Fruit fly (Drosophila melanogaster) whole organism, embryonic: ENCODE measurements around the gene Sc2.
A peak's percentile ranks its signal among the peaks of the same experiment; 100 is the strongest.

Source experiments
- ATbp ChIP-seq: fragments of 200-800 bp; sonication (Bioruptor generic); optimal IDR thresholded peaks from 2 replicates; lab custom pipeline; 2017; ENCODE audit warnings: missing biosample characterization, mild to moderate bottlenecking, missing genetic modification characterization, missing genetic modification reagents
- Awh ChIP-seq: fragments of 200-800 bp; sonication (Bioruptor generic); IDR thresholded peaks from 2 replicates; pipeline ENCODE4, ENCODE4 v1.3.6; 2022; ENCODE audit warnings: missing biosample characterization, missing genetic modification characterization
- B-H2 ChIP-seq: fragments of 200-800 bp; sonication (Bioruptor generic); optimal IDR thresholded peaks from 2 replicates; lab custom pipeline; 2018; ENCODE audit warnings: missing biosample characterization, mild to moderate bottlenecking, missing genetic modification characterization
- BEAF-32 ChIP-seq: fragments of 200-800 bp; sonication (Bioruptor generic); optimal IDR thresholded peaks from 3 replicates; lab custom pipeline; 2017; ENCODE audit warnings: missing biosample characterization, missing genetic modification characterization, mild to moderate bottlenecking, moderate library complexity, missing genetic modification reagents
- Bdp1 ChIP-seq: fragments of 200-800 bp; sonication (Bioruptor generic); optimal IDR thresholded peaks from 3 replicates; lab custom pipeline; 2016; ENCODE audit warnings: missing biosample characterization, missing genetic modification characterization
- CG11085 ChIP-seq: fragments of 200-800 bp; sonication (Bioruptor generic); IDR thresholded peaks from 2 replicates; pipeline ENCODE4 v1.3.6; 2022; ENCODE audit warnings: missing biosample characterization, missing genetic modification characterization
- CG11247 ChIP-seq: fragments of 200-800 bp; sonication (Bioruptor generic); IDR thresholded peaks from 2 replicates; pipeline ENCODE4 v1.3.6; 2022; ENCODE audit warnings: missing biosample characterization, missing genetic modification characterization
- CG12769 ChIP-seq: fragments of 200-800 bp; sonication (Bioruptor generic); optimal IDR thresholded peaks from 2 replicates; lab custom pipeline; 2019; ENCODE audit warnings: missing biosample characterization, mild to moderate bottlenecking, missing genetic modification characterization, moderate library complexity
- CG14441 ChIP-seq: fragments of 200-800 bp; sonication (Bioruptor generic); IDR thresholded peaks from 2 replicates; pipeline ENCODE4 v1.3.6; 2022; ENCODE audit warnings: missing biosample characterization, missing genetic modification characterization
- CG15269 ChIP-seq: fragments of 200-800 bp; sonication (Bioruptor generic); optimal IDR thresholded peaks from 2 replicates; lab custom pipeline; 2018; ENCODE audit warnings: missing biosample characterization, mild to moderate bottlenecking, missing genetic modification characterization, moderate library complexity
- CG1603 ChIP-seq: fragments of 200-800 bp; sonication (Bioruptor generic); optimal IDR thresholded peaks from 2 replicates; lab custom pipeline; 2019; ENCODE audit warnings: missing biosample characterization, mild to moderate bottlenecking, missing genetic modification characterization, moderate library complexity
- CG16813 ChIP-seq: fragments of 200-800 bp; sonication (Bioruptor generic); IDR thresholded peaks from 3 replicates; pipeline ENCODE4 v1.3.6; 2022; ENCODE audit warnings: missing biosample characterization, missing genetic modification characterization; ENCODE audit not compliant: partially characterized antibody
- CG3847 ChIP-seq: fragments of 200-800 bp; sonication (Bioruptor generic); IDR thresholded peaks from 2 replicates; pipeline ENCODE4 v1.3.6; 2022; ENCODE audit warnings: missing biosample characterization, missing genetic modification characterization
- CG4730 ChIP-seq: fragments of 200-800 bp; sonication (Bioruptor generic); IDR thresholded peaks from 2 replicates; pipeline ENCODE4 v1.3.6; 2022; ENCODE audit warnings: missing biosample characterization, missing genetic modification characterization
- CG8924 ChIP-seq: fragments of 200-800 bp; optimal IDR thresholded peaks from 3 replicates; lab custom pipeline; 2019; ENCODE audit warnings: missing biosample characterization, mild to moderate bottlenecking, missing genetic modification characterization, moderate library complexity
- CG9797 ChIP-seq: fragments of 200-800 bp; sonication (Bioruptor generic); optimal IDR thresholded peaks from 3 replicates; lab custom pipeline; 2018; ENCODE audit warnings: missing biosample characterization, mild to moderate bottlenecking, missing genetic modification characterization
- CkIIα-i1 ChIP-seq: fragments of 200-800 bp; sonication (Bioruptor generic); IDR thresholded peaks from 2 replicates; pipeline ENCODE4 v1.3.6; 2022; ENCODE audit warnings: missing biosample characterization, missing genetic modification characterization
- D19B ChIP-seq: fragments of 200-800 bp; sonication (Bioruptor generic); optimal IDR thresholded peaks from 2 replicates; lab custom pipeline; 2017; ENCODE audit warnings: missing biosample characterization, mild to moderate bottlenecking, missing genetic modification characterization
- Dbx ChIP-seq: fragments of 200-800 bp; sonication (Bioruptor generic); IDR thresholded peaks from 3 replicates; pipeline ENCODE4 v1.3.6; 2022; ENCODE audit warnings: missing biosample characterization, missing genetic modification characterization
- Dp ChIP-seq: fragments of 200-800 bp; sonication (Bioruptor generic); optimal IDR thresholded peaks from 2 replicates; lab custom pipeline; 2018; ENCODE audit warnings: missing biosample characterization, mild to moderate bottlenecking, missing genetic modification characterization, moderate library complexity
- E2f2 ChIP-seq: fragments of 200-800 bp; sonication (Bioruptor generic); IDR thresholded peaks from 2 replicates; pipeline ENCODE4 v1.3.6; 2022; ENCODE audit warnings: missing biosample characterization, missing genetic modification characterization
- Ets65A ChIP-seq: fragments of 200-800 bp; sonication (Bioruptor generic); peaks from one replicate; lab custom pipeline; 2016; ENCODE audit warnings: missing biosample characterization, missing genetic modification characterization
- HmgZ ChIP-seq: fragments of 200-800 bp; sonication (Bioruptor generic); optimal IDR thresholded peaks from 2 replicates; lab custom pipeline; 2018; ENCODE audit warnings: missing biosample characterization, mild to moderate bottlenecking, missing genetic modification characterization
- Lpt ChIP-seq: fragments of >200 bp; optimal IDR thresholded peaks from 2 replicates; lab custom pipeline; 2018; ENCODE audit warnings: missing biosample characterization, missing genetic modification characterization
- MESR4 ChIP-seq: fragments of 200-800 bp; sonication (Bioruptor generic); optimal IDR thresholded peaks from 2 replicates; lab custom pipeline; 2018; ENCODE audit warnings: missing biosample characterization, mild to moderate bottlenecking, missing genetic modification characterization, moderate library complexity
- Med ChIP-seq: fragments of 200-800 bp; sonication (Bioruptor generic); peaks from one replicate; lab custom pipeline; 2016; ENCODE audit warnings: missing biosample characterization, missing genetic modification characterization, mild to moderate bottlenecking, inconsistent platforms, moderate library complexity
- Neu2 ChIP-seq: fragments of 200-800 bp; sonication (Bioruptor generic); optimal IDR thresholded peaks from 3 replicates; lab custom pipeline; 2016; ENCODE audit warnings: missing biosample characterization, missing genetic modification characterization, borderline replicate concordance
- Opbp ChIP-seq: fragments of 200-800 bp; sonication (Bioruptor generic); IDR thresholded peaks from 3 replicates; pipeline ENCODE4 v1.3.6; 2022; ENCODE audit warnings: missing biosample characterization, missing genetic modification characterization; ENCODE audit not compliant: partially characterized antibody
- Pdp1 ChIP-seq, 2 experiments: fragments of 200-800 bp; sonication (Bioruptor generic); optimal IDR thresholded peaks; 3 replicates each; lab custom pipeline; 2016; ENCODE audit warnings: missing biosample characterization in 2 of 2, missing genetic modification characterization in 2 of 2, mild to moderate bottlenecking in 1 of 2, moderate library complexity in 1 of 2
- Ptx1 ChIP-seq: fragments of 200-800 bp; sonication (Bioruptor generic); IDR thresholded peaks from 2 replicates; pipeline ENCODE4 v1.3.6; 2022; ENCODE audit warnings: missing biosample characterization, missing genetic modification characterization
- Ravus ChIP-seq: fragments of 200-800 bp; sonication (Bioruptor generic); IDR thresholded peaks from 2 replicates; pipeline ENCODE4 v1.3.6; 2022; ENCODE audit warnings: missing biosample characterization, missing genetic modification characterization
- Rx ChIP-seq: fragments of 200-800 bp; sonication (Bioruptor generic); IDR thresholded peaks from 2 replicates; pipeline ENCODE4 v1.3.6; 2022; ENCODE audit warnings: missing biosample characterization, missing genetic modification characterization
- amos ChIP-seq: fragments of 200-800 bp; sonication (Bioruptor generic); IDR thresholded peaks from 2 replicates; pipeline ENCODE4 v1.3.6; 2022; ENCODE audit warnings: missing biosample characterization, missing genetic modification characterization; ENCODE audit not compliant: partially characterized antibody
- ara ChIP-seq: fragments of 200-800 bp; sonication (Bioruptor generic); IDR thresholded peaks from 2 replicates; pipeline ENCODE4 v1.3.6; 2022; ENCODE audit warnings: missing biosample characterization, missing genetic modification characterization
- bbx ChIP-seq: fragments of 200-800 bp; sonication (Bioruptor generic); IDR thresholded peaks from 2 replicates; pipeline ENCODE4 v1.3.6; 2022; ENCODE audit warnings: missing biosample characterization, missing genetic modification characterization; ENCODE audit not compliant: partially characterized antibody
- ci ChIP-seq: fragments of 200-800 bp; sonication (Bioruptor generic); IDR thresholded peaks from 3 replicates; pipeline ENCODE4 v1.3.6; 2022; ENCODE audit warnings: missing biosample characterization, missing genetic modification characterization
- crol ChIP-seq: fragments of 200-800 bp; sonication (Bioruptor generic); IDR thresholded peaks from 2 replicates; pipeline ENCODE4 v1.3.6; 2022; ENCODE audit warnings: missing biosample characterization, missing genetic modification characterization
- disco-r ChIP-seq: fragments of 200-800 bp; sonication (Bioruptor generic); optimal IDR thresholded peaks from 2 replicates; lab custom pipeline; 2016; ENCODE audit warnings: missing biosample characterization, missing genetic modification characterization
- ems ChIP-seq: fragments of 200-800 bp; sonication (Bioruptor generic); optimal IDR thresholded peaks from 3 replicates; lab custom pipeline; 2016; ENCODE audit warnings: missing biosample characterization, missing genetic modification characterization
- ewg ChIP-seq: fragments of 200-800 bp; sonication (Bioruptor generic); optimal IDR thresholded peaks from 3 replicates; lab custom pipeline; 2017; ENCODE audit warnings: mild to moderate bottlenecking, missing biosample characterization, missing genetic modification reagents, missing genetic modification characterization
- gfzf ChIP-seq: fragments of 200-800 bp; sonication (Bioruptor generic); optimal IDR thresholded peaks from 2 replicates; lab custom pipeline; 2016; ENCODE audit warnings: missing biosample characterization, mild to moderate bottlenecking, missing genetic modification characterization, moderate library complexity
- ken ChIP-seq: fragments of 200-800 bp; sonication (Bioruptor generic); IDR thresholded peaks from 3 replicates; pipeline ENCODE4 v1.3.6; 2022; ENCODE audit warnings: missing biosample characterization, missing genetic modification characterization
- lov ChIP-seq, 2 experiments: fragments of 200-800 bp in 1 of 2; fragments of >200 bp in 1 of 2; sonication (Bioruptor generic) in 1 of 2; IDR thresholded peaks in 1 of 2; optimal IDR thresholded peaks in 1 of 2; 2 replicates in 1 of 2; 3 replicates in 1 of 2; pipeline versions ENCODE4 v1.3.6 to Lab custom; 2017 to 2022; ENCODE audit warnings: missing biosample characterization in 1 of 2, missing genetic modification characterization in 1 of 2
- nom ChIP-seq: fragments of 200-800 bp; sonication (Bioruptor generic); optimal IDR thresholded peaks from 2 replicates; lab custom pipeline; 2017; ENCODE audit warnings: missing biosample characterization, missing genetic modification characterization, mild to moderate bottlenecking, moderate library complexity, missing genetic modification reagents
- sim ChIP-seq: fragments of 200-800 bp; sonication (Bioruptor generic); IDR thresholded peaks from 2 replicates; pipeline ENCODE4 v1.3.6; 2022; ENCODE audit warnings: missing biosample characterization, missing genetic modification characterization
- sima ChIP-seq: fragments of 200-800 bp; sonication (Bioruptor generic); optimal IDR thresholded peaks from 2 replicates; lab custom pipeline; 2016; ENCODE audit warnings: missing biosample characterization, missing genetic modification characterization
- ssp ChIP-seq: fragments of 200-800 bp; sonication (Bioruptor generic); IDR thresholded peaks from 2 replicates; pipeline ENCODE4 v1.3.6; 2022; ENCODE audit warnings: missing biosample characterization, missing genetic modification characterization
- sug ChIP-seq: fragments of 200-800 bp; optimal IDR thresholded peaks from 2 replicates; lab custom pipeline; 2019; ENCODE audit warnings: missing biosample characterization, mild to moderate bottlenecking, missing genetic modification characterization, moderate library complexity
- trem ChIP-seq: fragments of 200-800 bp; optimal IDR thresholded peaks from 3 replicates; lab custom pipeline; 2019; ENCODE audit warnings: missing biosample characterization, mild to moderate bottlenecking, missing genetic modification characterization, moderate library complexity

Sc2 gene

DNA sequence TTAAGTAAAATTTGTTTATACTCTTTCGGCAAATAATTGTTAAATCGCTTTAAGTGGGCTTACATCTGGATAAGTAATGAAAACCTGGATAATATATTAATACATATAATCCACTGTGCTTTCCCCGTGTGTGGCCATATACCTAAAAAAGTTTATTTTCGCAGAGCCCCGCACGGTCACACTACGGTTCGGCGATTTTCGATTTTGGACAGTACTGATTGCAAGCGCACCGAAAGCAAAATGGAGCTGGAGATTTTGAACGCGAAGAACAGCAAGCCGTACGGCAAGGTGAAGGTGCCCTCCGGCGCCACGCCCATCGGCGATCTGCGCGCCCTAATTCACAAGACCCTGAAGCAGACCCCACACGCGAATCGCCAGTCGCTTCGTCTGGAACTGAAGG, at the start of gene Sc2:
Gene Sc2, plus strand, starts transcription at position 192 of the 400 bp plus-strand sequence.
- TF ChIP-seq ems (GFP tag; lab: Kevin White, UChicago) (no peak), disco-r (GFP tag; lab: Kevin White, UChicago) (no peak), CG4730 (GFP tag; lab: Robert Waterston, UW) (no peak), crol (no peak), Awh (GFP tag; lab: Robert Waterston, UW) (no peak), CG8924 (tag; lab: Kevin White, UChicago) (no peak), Med (GFP tag; lab: Kevin White, UChicago) (peak; percentile 71), Dbx (no peak), sim (GFP tag; lab: Robert Waterston, UW) (0 out of 2 replicates have a peak, but pooled peaks have one; percentile 50), CG16813 (GFP tag; lab: Robert Waterston, UW) (0 out of 3 replicates have a peak, but pooled peaks have one; percentile 16), MESR4 (GFP tag; lab: Kevin White, UChicago) (peak; percentile 65), ci (0 out of 3 replicates have a peak, but pooled peaks have one; percentile 9), CG14441 (GFP tag; lab: Robert Waterston, UW) (0 out of 2 replicates have a peak, but pooled peaks have one; percentile 9), amos (GFP tag; lab: Robert Waterston, UW) (peak; percentile 38; the same call in 1 of the 2 replicates), Pdp1 (GFP tag; optimal IDR thresholded peaks at IDR 0.05; lab: Kevin White, UChicago) (peak in 1 of 2 experiments; percentile 36), E2f2 (GFP tag; lab: Robert Waterston, UW) (peak; percentile 49), CG12769 (peak; percentile 28), Neu2 (GFP tag; lab: Kevin White, UChicago) (no peak), BEAF-32 (peak; percentile 2), Ptx1 (GFP tag; lab: Robert Waterston, UW) (peak; percentile 23; the same call in 1 of the 2 replicates), lov (optimal IDR thresholded peaks at IDR 0.05; lab: Kevin White, UChicago) (no peak), lov (GFP tag; IDR thresholded peaks at IDR 0.05; lab: Robert Waterston, UW) (0 out of 3 replicates have a peak, but pooled peaks have one; percentile 30), CG1603 (peak; percentile 4), Ets65A (GFP tag; lab: Kevin White, UChicago) (no peak), HmgZ (tag; lab: Kevin White, UChicago) (peak; percentile 14), D19B (GFP tag; lab: Kevin White, UChicago) (no peak), ssp (GFP tag; lab: Robert Waterston, UW) (peak; percentile 42; the same call in 1 of the 2 replicates), CG11085 (GFP tag; lab: Robert Waterston, UW) (0 out of 2 replicates have a peak, but pooled peaks have one; percentile 18), trem (tag; lab: Kevin White, UChicago) (peak; percentile 2), sug (tag; lab: Kevin White, UChicago) (peak; percentile 8), Bdp1 (GFP tag; lab: Kevin White, UChicago) (no peak), ara (GFP tag; lab: Robert Waterston, UW) (0 out of 2 replicates have a peak, but pooled peaks have one; percentile 22), B-H2 (peak; percentile 30), CkIIα-i1 (GFP tag; lab: Robert Waterston, UW) (no peak), CG15269 (tag; lab: Kevin White, UChicago) (peak; percentile 2), ewg (GFP tag; lab: Kevin White, UChicago) (no peak), ken (GFP tag; lab: Robert Waterston, UW) (no peak), Lpt (GFP tag; lab: Kevin White, UChicago) (no peak), sima (GFP tag; lab: Kevin White, UChicago) (no peak), CG9797 (GFP tag; lab: Kevin White, UChicago) (peak; percentile 56), bbx (GFP tag; lab: Robert Waterston, UW) (peak; percentile 53; the same call in 1 of the 2 replicates), Dp (peak; percentile 35), CG3847 (GFP tag; lab: Robert Waterston, UW) (peak; percentile 49), nom (GFP tag; lab: Kevin White, UChicago) (peak; percentile 21), CG11247 (0 out of 2 replicates have a peak, but pooled peaks have one; percentile 21), Rx (GFP tag; lab: Robert Waterston, UW) (0 out of 2 replicates have a peak, but pooled peaks have one; percentile 5), gfzf (GFP tag; lab: Kevin White, UChicago) (peak; percentile 61), ATbp (no peak), Ravus (GFP tag; lab: Robert Waterston, UW) (no peak), Opbp (0 out of 3 replicates have a peak, but pooled peaks have one; percentile 38)
